Worm (Caenorhabditis elegans) whole organism, young adult: ENCODE data around the gene dsl-3.

Source experiments
- B0019.2 ChIP-seq: fragments of 200-800 bp; sonication (Bioruptor generic); conservative IDR thresholded peaks from 2 replicates; pipeline ENCODE4 v1.3.6; 2022; ENCODE audit warnings: missing genetic modification reagents, missing genetic modification characterization, missing compliant biosample characterization
- B0035.1 ChIP-seq: sonication (generic microtip); optimal IDR thresholded peaks from 2 replicates; lab custom pipeline; 2016; ENCODE audit warnings: missing genetic modification characterization, mild to moderate bottlenecking, missing compliant biosample characterization, missing genotype, missing genetic modification reagents
- C17E4.6 ChIP-seq: fragments of 200-800 bp; sonication (Bioruptor generic); IDR thresholded peaks from 2 replicates; pipeline ENCODE4 v1.3.6; 2022; ENCODE audit warnings: missing genetic modification reagents, missing genetic modification characterization, missing compliant biosample characterization
- D2030.7 ChIP-seq: fragments of 200-800 bp; sonication (Bioruptor generic); IDR thresholded peaks from 2 replicates; pipeline ENCODE4 v1.3.6; 2022; ENCODE audit warnings: missing genetic modification reagents, missing genetic modification characterization, missing compliant biosample characterization
- F23B12.7 ChIP-seq: sonication (generic microtip); optimal IDR thresholded peaks from 2 replicates; lab custom pipeline; 2017; ENCODE audit warnings: missing genetic modification characterization, mild to moderate bottlenecking, missing compliant biosample characterization, antibody characterized with exemption, moderate library complexity; ENCODE audit not compliant: insufficient read depth
- F52B5.7 ChIP-seq: sonication (generic microtip); optimal IDR thresholded peaks from 2 replicates; lab custom pipeline; 2016; ENCODE audit warnings: mild to moderate bottlenecking, missing genetic modification characterization, missing compliant biosample characterization
- F57C9.4 ChIP-seq: sonication (generic microtip); optimal IDR thresholded peaks from 2 replicates; lab custom pipeline; 2017; ENCODE audit warnings: mild to moderate bottlenecking, missing genetic modification characterization, missing compliant biosample characterization
- T07F8.4 ChIP-seq: sonication (generic microtip); optimal IDR thresholded peaks from 2 replicates; lab custom pipeline; 2016; ENCODE audit warnings: mild to moderate bottlenecking, missing genetic modification characterization, moderate library complexity, missing compliant biosample characterization
- Y67H2A.10 ChIP-seq: fragments of 200-800 bp; sonication (Bioruptor generic); conservative IDR thresholded peaks from 2 replicates; pipeline ENCODE4 v1.3.6; 2022; ENCODE audit warnings: missing genetic modification reagents, missing genetic modification characterization, missing compliant biosample characterization
- aptf-2 ChIP-seq: fragments of 200-800 bp; sonication (Bioruptor generic); conservative IDR thresholded peaks from 2 replicates; pipeline ENCODE4 v1.3.6; 2022; ENCODE audit warnings: missing genetic modification reagents, missing genetic modification characterization, missing compliant biosample characterization
- aptf-3 ChIP-seq: fragments of 200-800 bp; sonication (Bioruptor generic); IDR thresholded peaks from 2 replicates; pipeline ENCODE4 v1.3.6; 2022; ENCODE audit warnings: missing genetic modification characterization, missing compliant biosample characterization
- athp-1 ChIP-seq: sonication (generic microtip); optimal IDR thresholded peaks from 2 replicates; lab custom pipeline; 2017; ENCODE audit warnings: mild to moderate bottlenecking, missing genetic modification characterization, missing compliant biosample characterization
- attf-3 ChIP-seq: fragments of 200-800 bp; sonication (Bioruptor generic); conservative IDR thresholded peaks from 2 replicates; pipeline ENCODE4 v1.3.6; 2022; ENCODE audit warnings: missing genetic modification reagents, missing genetic modification characterization, missing compliant biosample characterization
- attf-6 ChIP-seq: fragments of 200-800 bp; sonication (Bioruptor generic); IDR thresholded peaks from 2 replicates; pipeline ENCODE4 v1.3.6; 2022; ENCODE audit warnings: missing genetic modification reagents, missing genetic modification characterization, missing compliant biosample characterization
- bed-1 ChIP-seq: fragments of 200-800 bp; sonication (Bioruptor generic); IDR thresholded peaks from 2 replicates; pipeline ENCODE4 v1.3.6; 2022; ENCODE audit warnings: missing genetic modification reagents, missing genetic modification characterization, missing compliant biosample characterization
- bed-2 ChIP-seq: fragments of 200-800 bp; sonication (Bioruptor generic); IDR thresholded peaks from 2 replicates; pipeline ENCODE4 v1.3.6; 2022; ENCODE audit warnings: missing genetic modification reagents, missing genetic modification characterization, missing compliant biosample characterization
- ceh-27 ChIP-seq: fragments of 200-800 bp; sonication (Bioruptor generic); optimal IDR thresholded peaks from 2 replicates; lab custom pipeline; 2018; ENCODE audit warnings: mild to moderate bottlenecking, missing genetic modification characterization, moderate library complexity, missing compliant biosample characterization
- ceh-58 ChIP-seq: fragments of 200-800 bp; sonication (Bioruptor generic); IDR thresholded peaks from 2 replicates; pipeline ENCODE4 v1.3.6; 2022; ENCODE audit warnings: missing genetic modification characterization, missing compliant biosample characterization
- ceh-91 ChIP-seq: fragments of 200-800 bp; sonication (Bioruptor generic); IDR thresholded peaks from 2 replicates; pipeline ENCODE4 v1.3.6; 2022; ENCODE audit warnings: missing genetic modification reagents, missing genetic modification characterization, missing compliant biosample characterization
- chd-7 ChIP-seq: sonication (generic microtip); optimal IDR thresholded peaks from 2 replicates; lab custom pipeline; 2016; ENCODE audit warnings: mild to moderate bottlenecking, missing genetic modification characterization, moderate library complexity, missing compliant biosample characterization
- dpl-1 ChIP-seq: fragments of 150-350 bp; optimal IDR thresholded peaks from 2 replicates; lab custom pipeline; 2014; ENCODE audit warnings: missing biosample characterization, missing genetic modification reagents, missing genetic modification characterization
- egl-44 ChIP-seq: fragments of 200-800 bp; sonication (Bioruptor generic); IDR thresholded peaks from 2 replicates; pipeline ENCODE4 v1.3.6; 2022; ENCODE audit warnings: missing genetic modification reagents, missing genetic modification characterization, missing compliant biosample characterization
- let-526 ChIP-seq: fragments of 200-800 bp; sonication (Bioruptor generic); IDR thresholded peaks from 2 replicates; pipeline ENCODE4 v1.3.6; 2022; ENCODE audit warnings: missing genetic modification reagents, missing genetic modification characterization, missing compliant biosample characterization
- lin-35 ChIP-seq, 3 experiments: fragments of 150-350 bp in 2 of 3; sonication (generic microtip) in 1 of 3; optimal IDR thresholded peaks; 2 replicates each; lab custom pipeline; 2014 to 2018; ENCODE audit warnings: missing biosample characterization in 3 of 3, missing genetic modification characterization in 3 of 3, missing genetic modification reagents in 3 of 3
- lin-40 ChIP-seq: sonication (generic microtip); optimal IDR thresholded peaks from 2 replicates; lab custom pipeline; 2016; ENCODE audit warnings: missing genetic modification characterization, mild to moderate bottlenecking, missing compliant biosample characterization, missing genotype, missing genetic modification reagents
- lin-54 ChIP-seq: fragments of 200-800 bp; sonication (Bioruptor generic); optimal IDR thresholded peaks from 2 replicates; lab custom pipeline; 2018; ENCODE audit warnings: mild to moderate bottlenecking, missing genetic modification characterization, missing compliant biosample characterization
- lsl-1 ChIP-seq: fragments of 200-800 bp; sonication (Bioruptor generic); optimal IDR thresholded peaks from 2 replicates; lab custom pipeline; 2018; ENCODE audit warnings: mild to moderate bottlenecking, missing genetic modification characterization, moderate library complexity, missing compliant biosample characterization
- lsy-27 ChIP-seq: sonication (generic microtip); optimal IDR thresholded peaks from 2 replicates; lab custom pipeline; 2017; ENCODE audit warnings: missing genetic modification characterization, mild to moderate bottlenecking, missing compliant biosample characterization, antibody characterized with exemption, missing genotype, borderline replicate concordance; ENCODE audit not compliant: insufficient read depth
- madf-10 ChIP-seq: sonication (generic microtip); optimal IDR thresholded peaks from 2 replicates; lab custom pipeline; 2016; ENCODE audit warnings: mild to moderate bottlenecking, missing genetic modification characterization, missing compliant biosample characterization
- madf-8 ChIP-seq: fragments of 200-800 bp; sonication (Bioruptor generic); conservative IDR thresholded peaks from 2 replicates; pipeline ENCODE4 v1.3.6; 2022; ENCODE audit warnings: missing genetic modification reagents, missing genetic modification characterization, missing compliant biosample characterization
- mel-28 ChIP-seq: sonication (generic microtip); optimal IDR thresholded peaks from 2 replicates; lab custom pipeline; 2016; ENCODE audit warnings: borderline replicate concordance, mild to moderate bottlenecking, missing genetic modification characterization, missing compliant biosample characterization
- mes-4 ChIP-seq: sonication (generic microtip); optimal IDR thresholded peaks from 2 replicates; lab custom pipeline; 2016; ENCODE audit warnings: missing genotype, missing genetic modification characterization, missing compliant biosample characterization
- nfyb-1 ChIP-seq: fragments of 200-800 bp; sonication (Bioruptor generic); IDR thresholded peaks from 2 replicates; pipeline ENCODE4 v1.3.6; 2022; ENCODE audit warnings: missing genetic modification reagents, missing genetic modification characterization, missing compliant biosample characterization
- rcor-1 ChIP-seq: fragments of 200-800 bp; sonication (Bioruptor generic); IDR thresholded peaks from 2 replicates; pipeline ENCODE4 v1.3.6; 2022; ENCODE audit warnings: missing genetic modification reagents, missing genetic modification characterization, missing compliant biosample characterization
- rec-8 ChIP-seq, 2 experiments: sonication (generic microtip); optimal IDR thresholded peaks; 2 replicates each; lab custom pipeline; 2016; ENCODE audit warnings: mild to moderate bottlenecking in 2 of 2, missing genetic modification characterization in 2 of 2, missing genetic modification reagents in 2 of 2, missing genotype in 2 of 2, missing biosample characterization in 1 of 2, missing compliant biosample characterization in 1 of 2, moderate library complexity in 1 of 2
- repo-1 ChIP-seq: sonication (generic microtip); optimal IDR thresholded peaks from 2 replicates; lab custom pipeline; 2017; ENCODE audit warnings: mild to moderate bottlenecking, missing genetic modification characterization, missing compliant biosample characterization
- sdz-38 ChIP-seq: sonication (generic microtip); optimal IDR thresholded peaks from 2 replicates; lab custom pipeline; 2016; ENCODE audit warnings: missing genotype, missing genetic modification characterization, missing compliant biosample characterization
- sea-2 ChIP-seq: fragments of 200-800 bp; sonication (Bioruptor generic); IDR thresholded peaks from 2 replicates; pipeline ENCODE4 v1.3.6; 2022; ENCODE audit warnings: missing genetic modification characterization, missing compliant biosample characterization
- snpc-1.1 ChIP-seq: sonication (generic microtip); optimal IDR thresholded peaks from 2 replicates; lab custom pipeline; 2017; ENCODE audit warnings: missing genetic modification characterization, mild to moderate bottlenecking, missing compliant biosample characterization, antibody characterized with exemption, moderate library complexity, missing genotype, missing genetic modification reagents; ENCODE audit not compliant: insufficient read depth
- snpc-4 ChIP-seq, 5 experiments: fragments of 150-350 bp in 1 of 5; sonication (generic microtip) in 4 of 5; optimal IDR thresholded peaks; 2 replicates each; lab custom pipeline; 2014 to 2018; ENCODE audit warnings: missing genetic modification characterization in 5 of 5, missing biosample characterization in 3 of 5, antibody characterized with exemption in 2 of 5, mild to moderate bottlenecking in 2 of 5, missing compliant biosample characterization in 2 of 5, missing genotype in 2 of 5, moderate library complexity in 2 of 5, missing genetic modification reagents in 1 of 5
- tbx-9 ChIP-seq: sonication (generic microtip); optimal IDR thresholded peaks from 2 replicates; lab custom pipeline; 2016; ENCODE audit warnings: borderline replicate concordance, missing genetic modification characterization, inconsistent platforms, missing compliant biosample characterization
- tlf-1 ChIP-seq: fragments of 200-800 bp; sonication (Bioruptor generic); optimal IDR thresholded peaks from 2 replicates; lab custom pipeline; 2018; ENCODE audit warnings: mild to moderate bottlenecking, missing genetic modification characterization, missing compliant biosample characterization
- unc-62 ChIP-seq: fragments of 150-350 bp; optimal IDR thresholded peaks from 2 replicates; lab custom pipeline; 2014; ENCODE audit warnings: missing biosample characterization, missing genetic modification reagents, missing genetic modification characterization
- zfh-2 ChIP-seq: fragments of 200-800 bp; sonication (Bioruptor generic); conservative IDR thresholded peaks from 2 replicates; pipeline ENCODE4 v1.3.6; 2022; ENCODE audit warnings: missing genetic modification reagents, missing genetic modification characterization, missing compliant biosample characterization
- ztf-6 ChIP-seq: fragments of 200-800 bp; sonication (Bioruptor generic); IDR thresholded peaks from 2 replicates; pipeline ENCODE4 v1.3.6; 2022; ENCODE audit warnings: missing genetic modification reagents, missing genetic modification characterization, missing compliant biosample characterization

Gene dsl-3

ce11 chrIV:1632593-1632992, 22.5 kb downstream of the dsl-3 start:
- TF ChIP-seq lsy-27 (tag; lab: Kevin White, UChicago) (no peak), snpc-4 (GFP tag; optimal IDR thresholded peaks at IDR 0.05; lab: Kevin White, UChicago) (no peak), snpc-4 (tag; optimal IDR thresholded peaks at IDR 0.05; lab: Kevin White, UChicago) (no peak), madf-8 (GFP tag; lab: Robert Waterston, UW) (no peak), bed-2 (GFP tag; lab: Robert Waterston, UW) (no peak), let-526 (GFP tag; lab: Robert Waterston, UW) (no peak), ztf-6 (GFP tag; lab: Robert Waterston, UW) (no peak), aptf-3 (GFP tag; lab: Robert Waterston, UW) (no peak), rcor-1 (no peak), mel-28 (tag; lab: Kevin White, UChicago) (no peak), B0035.1 (tag; lab: Kevin White, UChicago) (no peak), B0019.2 (no peak), sea-2 (GFP tag; lab: Robert Waterston, UW) (no peak), F52B5.7 (no peak), tbx-9 (tag; lab: Kevin White, UChicago) (no peak), tlf-1 (GFP tag; lab: Kevin White, UChicago) (no peak), lin-40 (tag; lab: Kevin White, UChicago) (no peak), egl-44 (GFP tag; lab: Robert Waterston, UW) (no peak)

ce11 chrIV:1633445-1633844, 23.4 kb downstream of the dsl-3 start, which contains the start of gene Y41D4B.6:
TSS of gene Y41D4B.6 (plus strand) at chrIV:1633745.
- TF ChIP-seq dpl-1: no peak
- no peak for TF ChIP-seq T07F8.4 (tag; lab: Kevin White, UChicago)
- no peak for TF ChIP-seq snpc-4 (GFP tag; optimal IDR thresholded peaks at IDR 0.05; lab: Kevin White, UChicago)
- no peak for TF ChIP-seq snpc-4 (tag; optimal IDR thresholded peaks at IDR 0.05; lab: Kevin White, UChicago)
- no peak for TF ChIP-seq ceh-58
- TF ChIP-seq C17E4.6 (GFP tag; lab: Robert Waterston, UW): no peak
- no peak for TF ChIP-seq unc-62 (GFP tag; lab: Kevin White, UChicago)
- TF ChIP-seq bed-1 (GFP tag; lab: Robert Waterston, UW): no peak

DNA sequence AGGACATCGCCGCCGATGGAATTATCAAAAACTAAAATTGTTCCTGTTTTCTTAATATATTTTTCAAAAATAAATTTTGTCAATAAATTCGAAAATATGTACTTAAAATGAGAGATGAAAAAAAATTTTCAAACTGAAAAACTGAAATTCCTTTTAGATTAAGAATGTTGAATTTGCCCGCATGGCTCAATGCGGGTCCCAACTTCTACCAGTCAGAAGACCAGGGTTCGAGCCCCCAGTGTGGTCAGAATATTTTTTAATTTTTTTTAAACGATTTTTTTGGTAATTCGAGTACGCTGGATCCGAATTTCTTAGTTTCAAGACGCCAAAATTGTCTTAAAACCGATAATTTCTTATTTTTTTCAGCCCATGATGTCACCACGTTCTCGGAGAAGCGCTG, 27.3 kb downstream of the dsl-3 start:
- TF ChIP-seq repo-1 (tag; lab: Kevin White, UChicago) (no peak), aptf-3 (GFP tag; lab: Robert Waterston, UW) (no peak), zfh-2 (no peak), athp-1 (tag; lab: Kevin White, UChicago) (no peak), sdz-38 (tag; lab: Kevin White, UChicago) (no peak), ceh-91 (GFP tag; lab: Robert Waterston, UW) (no peak), F57C9.4 (tag; lab: Kevin White, UChicago) (no peak), lin-54 (GFP tag; lab: Kevin White, UChicago) (no peak), aptf-2 (GFP tag; lab: Robert Waterston, UW) (no peak), ceh-27 (no peak), F23B12.7 (tag; lab: Kevin White, UChicago) (no peak), madf-10 (tag; lab: Kevin White, UChicago) (no peak), D2030.7 (no peak), lin-35 (GFP tag; optimal IDR thresholded peaks at IDR 0.05; lab: Kevin White, UChicago) (no peak), tlf-1 (GFP tag; lab: Kevin White, UChicago) (no peak), lsl-1 (GFP tag; lab: Kevin White, UChicago) (no peak), snpc-1.1 (no peak), chd-7 (tag; lab: Kevin White, UChicago) (no peak), attf-3 (no peak), nfyb-1 (peak; percentile 61; the same call in 1 of the 2 replicates), attf-6 (GFP tag; lab: Robert Waterston, UW) (no peak), mes-4 (tag; lab: Kevin White, UChicago) (no peak), bed-2 (GFP tag; lab: Robert Waterston, UW) (no peak), Y67H2A.10 (GFP tag; lab: Robert Waterston, UW) (0 out of 2 replicates have a peak, but pooled peaks have one; percentile 35), rec-8 (tag; optimal IDR thresholded peaks at IDR 0.05; lab: Kevin White, UChicago) (no peak)
